Fruit fly (Drosophila melanogaster) whole organism, wandering third instar larva: ENCODE results near the gene Pfas.
A peak's percentile ranks its signal among the peaks of the same experiment; 100 is the strongest.

Experiments
- Abd-B ChIP-seq: fragments of >200 bp; optimal IDR thresholded peaks from 2 replicates; lab custom pipeline; 2017; ENCODE audit warnings: missing biosample characterization, missing genetic modification characterization
- CG32264 ChIP-seq: fragments of 200-800 bp; sonication (Bioruptor generic); optimal IDR thresholded peaks from 2 replicates; lab custom pipeline; 2016; ENCODE audit warnings: missing biosample characterization, missing genetic modification characterization
- CG9705 ChIP-seq: fragments of 200-800 bp; sonication (Bioruptor generic); optimal IDR thresholded peaks from 2 replicates; lab custom pipeline; 2018; ENCODE audit warnings: missing biosample characterization, mild to moderate bottlenecking, missing genetic modification characterization
- CrebA ChIP-seq: fragments of 200-800 bp; sonication (Bioruptor generic); optimal IDR thresholded peaks from 2 replicates; lab custom pipeline; 2016; ENCODE audit warnings: missing biosample characterization, mild to moderate bottlenecking, missing genetic modification characterization, borderline replicate concordance
- Dfd ChIP-seq: fragments of >200 bp; optimal IDR thresholded peaks from 2 replicates; lab custom pipeline; 2017; ENCODE audit warnings: missing biosample characterization, missing genetic modification characterization
- Dif ChIP-seq: fragments of 200-275, 200-300 bp; sonication (Bioruptor generic); optimal IDR thresholded peaks from 2 replicates; lab custom pipeline; 2018; ENCODE audit warnings: missing biosample characterization, missing genetic modification characterization; ENCODE audit not compliant: partially characterized antibody
- GATAd ChIP-seq: sonication (Bioruptor generic); optimal IDR thresholded peaks from 2 replicates; lab custom pipeline; 2016; ENCODE audit warnings: missing biosample characterization, missing genetic modification characterization
- HLH106 ChIP-seq: fragments of 200-800 bp; optimal IDR thresholded peaks from 3 replicates; lab custom pipeline; 2019; ENCODE audit warnings: missing biosample characterization, mild to moderate bottlenecking, missing genetic modification characterization, moderate library complexity
- Hnf4 ChIP-seq: fragments of 200-800 bp; sonication (Bioruptor generic); optimal IDR thresholded peaks from 2 replicates; lab custom pipeline; 2016; ENCODE audit warnings: missing biosample characterization, mild to moderate bottlenecking, missing genetic modification characterization
- Hr78 ChIP-seq: fragments of >200 bp; optimal IDR thresholded peaks from 2 replicates; lab custom pipeline; 2017; ENCODE audit warnings: missing biosample characterization, missing genetic modification characterization
- Hr83 ChIP-seq: fragments of 200-300 bp; sonication (Bioruptor generic); optimal IDR thresholded peaks from 2 replicates; lab custom pipeline; 2016; ENCODE audit warnings: missing biosample characterization, mild to moderate bottlenecking, missing genetic modification characterization, moderate library complexity; ENCODE audit not compliant: poor library complexity, severe bottlenecking
- Jra ChIP-seq: sonication (Bioruptor generic); optimal IDR thresholded peaks from 2 replicates; lab custom pipeline; 2016; ENCODE audit warnings: missing biosample characterization, missing genetic modification characterization
- Mio ChIP-seq: sonication (Bioruptor generic); optimal IDR thresholded peaks from 2 replicates; lab custom pipeline; 2016; ENCODE audit warnings: missing biosample characterization, missing genetic modification characterization
- Myc ChIP-seq: fragments of >200 bp; optimal IDR thresholded peaks from 2 replicates; lab custom pipeline; 2017
- N ChIP-seq: fragments of >200 bp; optimal IDR thresholded peaks from 2 replicates; lab custom pipeline; 2018; ENCODE audit warnings: missing biosample characterization, missing external identifiers, missing genetic modification characterization
- OdsH ChIP-seq: fragments of 200-800 bp; sonication (Bioruptor generic); optimal IDR thresholded peaks from 2 replicates; lab custom pipeline; 2016; ENCODE audit warnings: missing biosample characterization, mild to moderate bottlenecking, missing genetic modification characterization
- Rel ChIP-seq, 2 experiments: fragments of 200-800 bp; sonication (Bioruptor generic) in 1 of 2; optimal IDR thresholded peaks; 2 replicates in 1 of 2; 3 replicates in 1 of 2; lab custom pipeline; 2016 to 2019; ENCODE audit warnings: mild to moderate bottlenecking in 2 of 2, missing biosample characterization in 2 of 2, missing genetic modification characterization in 2 of 2, moderate library complexity in 1 of 2
- Sp1 ChIP-seq: fragments of 200-800 bp; sonication (Bioruptor generic); optimal IDR thresholded peaks from 3 replicates; lab custom pipeline; 2019; ENCODE audit warnings: missing biosample characterization, mild to moderate bottlenecking, missing genetic modification characterization, moderate library complexity
- Vsx2 ChIP-seq: fragments of 200-300, 225-300 bp; sonication (Bioruptor generic); optimal IDR thresholded peaks from 2 replicates; lab custom pipeline; 2018; ENCODE audit warnings: missing biosample characterization, missing genetic modification characterization; ENCODE audit not compliant: partially characterized antibody
- br ChIP-seq: fragments of 200-800 bp; sonication (Bioruptor generic); optimal IDR thresholded peaks from 2 replicates; lab custom pipeline; 2016; ENCODE audit warnings: missing biosample characterization, missing genetic modification characterization
- brk ChIP-seq: fragments of 200-800 bp; sonication (Bioruptor generic); optimal IDR thresholded peaks from 2 replicates; lab custom pipeline; 2016; ENCODE audit warnings: missing biosample characterization, mild to moderate bottlenecking, missing genetic modification characterization
- dl ChIP-seq, 2 experiments: fragments of 175-275, 200-275 bp in 1 of 2; fragments of 200-275 bp in 1 of 2; sonication (Bioruptor generic); optimal IDR thresholded peaks; lab custom pipeline; 2018; ENCODE audit warnings: mild to moderate bottlenecking in 2 of 2, missing biosample characterization in 2 of 2, missing genetic modification characterization in 2 of 2, moderate library complexity in 2 of 2; ENCODE audit not compliant: partially characterized antibody in 2 of 2, insufficient read depth in 1 of 2
- dmrt93B ChIP-seq: fragments of 200-800 bp; sonication (Bioruptor generic); optimal IDR thresholded peaks from 2 replicates; lab custom pipeline; 2018; ENCODE audit warnings: missing biosample characterization, mild to moderate bottlenecking, missing genetic modification characterization
- dsf ChIP-seq: sonication (Bioruptor generic); optimal IDR thresholded peaks from 2 replicates; lab custom pipeline; 2016; ENCODE audit warnings: missing biosample characterization, missing genetic modification characterization, borderline replicate concordance
- ey ChIP-seq: fragments of 200-800 bp; sonication (Bioruptor generic); optimal IDR thresholded peaks from 2 replicates; lab custom pipeline; 2016; ENCODE audit warnings: missing biosample characterization, missing genetic modification characterization
- foxo ChIP-seq, 2 experiments: fragments of 200-800 bp; sonication (Bioruptor generic); optimal IDR thresholded peaks; 2 replicates in 1 of 2; 3 replicates in 1 of 2; lab custom pipeline; 2016 to 2017; ENCODE audit warnings: missing biosample characterization in 2 of 2, missing genetic modification characterization in 2 of 2
- fru ChIP-seq: fragments of 200-800 bp; sonication (Bioruptor generic); optimal IDR thresholded peaks from 3 replicates; lab custom pipeline; 2016; ENCODE audit warnings: missing biosample characterization, mild to moderate bottlenecking, missing genetic modification characterization
- h ChIP-seq: fragments of 200-800 bp; sonication (Bioruptor generic); optimal IDR thresholded peaks from 3 replicates; lab custom pipeline; 2016; ENCODE audit warnings: missing biosample characterization, mild to moderate bottlenecking, missing genetic modification characterization
- jim ChIP-seq: fragments of 175-275, 200-325 bp; sonication (Bioruptor generic); optimal IDR thresholded peaks from 2 replicates; lab custom pipeline; 2016; ENCODE audit warnings: missing biosample characterization, mild to moderate bottlenecking, missing genetic modification characterization
- lola ChIP-seq: fragments of >200 bp; optimal IDR thresholded peaks from 2 replicates; lab custom pipeline; 2017; ENCODE audit warnings: missing biosample characterization, missing genetic modification characterization
- pan ChIP-seq: fragments of >200 bp; optimal IDR thresholded peaks from 2 replicates; lab custom pipeline; 2017
- psq ChIP-seq: fragments of 200-800 bp; sonication (Bioruptor generic); optimal IDR thresholded peaks from 3 replicates; lab custom pipeline; 2017; ENCODE audit warnings: missing biosample characterization, mild to moderate bottlenecking, missing genetic modification characterization, moderate library complexity
- rgr ChIP-seq: fragments of 200-800 bp; sonication (Bioruptor generic); optimal IDR thresholded peaks from 3 replicates; lab custom pipeline; 2016; ENCODE audit warnings: missing biosample characterization, mild to moderate bottlenecking, missing genetic modification characterization
- sage ChIP-seq: fragments of 200-800 bp; sonication (Bioruptor generic); optimal IDR thresholded peaks from 2 replicates; lab custom pipeline; 2016; ENCODE audit warnings: missing biosample characterization, mild to moderate bottlenecking, missing genetic modification characterization
- sv ChIP-seq: fragments of 200-800 bp; sonication (Bioruptor generic); optimal IDR thresholded peaks from 3 replicates; lab custom pipeline; 2016; ENCODE audit warnings: missing biosample characterization, missing genetic modification characterization
- tai ChIP-seq: sonication (Bioruptor generic); optimal IDR thresholded peaks from 2 replicates; lab custom pipeline; 2016; ENCODE audit warnings: missing biosample characterization, missing genetic modification characterization
- usp ChIP-seq: fragments of >200 bp; optimal IDR thresholded peaks from 2 replicates; lab custom pipeline; 2017; ENCODE audit warnings: missing biosample characterization, missing genetic modification characterization
- woc ChIP-seq: sonication (Bioruptor generic); optimal IDR thresholded peaks from 2 replicates; lab custom pipeline; 2016; ENCODE audit warnings: missing biosample characterization, mild to moderate bottlenecking, missing genetic modification characterization

The Pfas gene

DNA sequence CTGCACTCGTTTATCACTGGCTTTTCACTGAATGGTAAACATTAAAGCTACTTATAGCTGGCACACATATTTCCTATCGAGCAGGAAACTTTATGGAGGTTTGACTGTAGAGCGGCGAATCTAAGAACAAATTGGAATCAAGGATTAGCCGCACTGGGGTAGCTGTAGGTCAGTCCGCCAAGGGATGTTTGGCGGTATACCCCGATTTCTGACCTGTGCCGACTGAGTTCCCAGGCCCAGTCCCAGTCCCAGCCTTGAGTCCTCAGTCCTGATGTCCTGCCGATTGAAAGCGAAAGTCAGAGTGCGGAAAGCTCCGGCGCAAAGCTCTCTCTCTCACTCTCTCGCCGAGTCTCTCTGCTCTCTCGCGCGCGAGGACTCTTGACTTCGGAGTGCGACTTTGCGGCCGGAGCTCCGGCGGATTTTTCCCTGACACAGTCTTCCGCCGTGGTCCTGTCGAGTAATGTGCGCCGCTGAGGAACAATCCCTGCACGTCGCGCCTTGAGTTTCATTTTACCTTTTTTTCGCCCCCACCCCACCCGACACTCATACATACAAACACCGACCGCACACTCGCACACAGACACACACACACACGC, 8.1 kb upstream of the Pfas start, which contains the start of gene CG13995:
CG13995 (plus strand) TSS at position 429 of the 596 bp plus-strand sequence.
- no peak for TF ChIP-seq N (GFP tag; lab: Kevin White, UChicago)
- no peak for TF ChIP-seq pan (lab: Kevin White, UChicago)
- TF ChIP-seq psq (GFP tag; lab: Kevin White, UChicago), result no peak
- peak; percentile 33 for TF ChIP-seq Dif (GFP tag; lab: Kevin White, UChicago)
- no peak for TF ChIP-seq dmrt93B

DNA sequence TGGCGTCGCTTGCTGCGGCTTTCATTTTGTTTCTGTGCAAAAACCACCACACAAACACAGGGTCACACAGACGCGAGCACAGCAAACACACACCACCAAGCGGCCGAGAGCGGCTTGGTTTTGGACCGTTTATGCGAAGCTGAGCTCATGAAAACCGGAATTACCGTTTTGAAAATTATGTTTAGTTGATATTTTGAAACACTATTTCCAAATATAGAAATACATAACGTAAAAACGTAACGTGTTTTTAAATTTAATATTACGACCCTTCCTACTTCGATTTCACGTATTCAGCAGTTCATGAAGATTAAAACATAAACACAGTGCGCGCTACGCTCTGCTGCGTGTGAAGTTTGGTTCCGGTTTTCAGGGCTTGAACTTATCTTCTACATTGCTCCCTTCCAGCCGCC, 5.4 kb upstream of the Pfas start:
- peak; percentile 97 for TF ChIP-seq sv
- TF ChIP-seq usp (GFP tag; lab: Kevin White, UChicago), result no peak
- no peak for TF ChIP-seq Abd-B (GFP tag; lab: Kevin White, UChicago)
- TF ChIP-seq Hr83 (GFP tag; lab: Kevin White, UChicago), result peak; percentile 57
- peak; percentile 93 for TF ChIP-seq ey (GFP tag; lab: Kevin White, UChicago)
- TF ChIP-seq Hr78 (GFP tag; lab: Kevin White, UChicago), result no peak
- TF ChIP-seq OdsH (GFP tag; lab: Kevin White, UChicago), result peak; percentile 96
- peak; percentile 88 for TF ChIP-seq sage
- TF ChIP-seq tai (GFP tag; lab: Kevin White, UChicago), result no peak
- TF ChIP-seq CG32264, result peak; percentile 90
- no peak for TF ChIP-seq lola (GFP tag; lab: Kevin White, UChicago)
- TF ChIP-seq GATAd (GFP tag; lab: Kevin White, UChicago), result no peak
- TF ChIP-seq Jra (GFP tag; lab: Kevin White, UChicago), result peak; percentile 64
- TF ChIP-seq br (GFP tag; lab: Kevin White, UChicago), result peak; percentile 97
- TF ChIP-seq CG9705 (GFP tag; lab: Kevin White, UChicago), result peak; percentile 91
- TF ChIP-seq N (GFP tag; lab: Kevin White, UChicago), result no peak
- peak; percentile 94 for TF ChIP-seq Hnf4 (GFP tag; lab: Kevin White, UChicago)
- TF ChIP-seq woc (GFP tag; lab: Kevin White, UChicago), result peak; percentile 93
- peak; percentile 90 for TF ChIP-seq psq (GFP tag; lab: Kevin White, UChicago)
- TF ChIP-seq Dif (GFP tag; lab: Kevin White, UChicago), result no peak
- no peak for TF ChIP-seq pan (lab: Kevin White, UChicago)
- peak; percentile 75 for TF ChIP-seq dmrt93B
- peak; percentile 98 for TF ChIP-seq h (GFP tag; lab: Kevin White, UChicago)
- TF ChIP-seq rgr (GFP tag; lab: Kevin White, UChicago), result peak; percentile 98
- peak; percentile 92 to 95 for TF ChIP-seq foxo (GFP tag; optimal IDR thresholded peaks at IDR 0.05; lab: Kevin White, UChicago)
- TF ChIP-seq Mio (GFP tag; lab: Kevin White, UChicago), result peak; percentile 53
- TF ChIP-seq Sp1 (GFP tag; lab: Kevin White, UChicago), result peak; percentile 97
- TF ChIP-seq fru, result peak; percentile 98
- no peak for TF ChIP-seq Myc
- TF ChIP-seq HLH106 (tag; lab: Kevin White, UChicago), result peak; percentile 94
- no peak for TF ChIP-seq jim
- TF ChIP-seq dl (GFP tag; optimal IDR thresholded peaks at IDR 0.05; lab: Kevin White, UChicago; ENCODE audit: insufficient read depth in 1 of 2, partially characterized antibody in 2 of 2), result no peak
- no peak for TF ChIP-seq Dfd (GFP tag; lab: Kevin White, UChicago)
- no peak for TF ChIP-seq brk
- peak; percentile 87 for TF ChIP-seq Rel (GFP tag; optimal IDR thresholded peaks at IDR 0.05; lab: Kevin White, UChicago)
- TF ChIP-seq Rel (tag; optimal IDR thresholded peaks at IDR 0.05; lab: Kevin White, UChicago), result peak; percentile 88
- no peak for TF ChIP-seq Vsx2 (GFP tag; lab: Kevin White, UChicago)
- no peak for TF ChIP-seq CrebA (GFP tag; lab: Kevin White, UChicago)
- TF ChIP-seq dsf (GFP tag; lab: Kevin White, UChicago), result peak; percentile 76
- TF ChIP-seq, all 38 proteins: peak for 22
